Fruit fly (Drosophila melanogaster): ENCODE results near the gene Hsc70-3.

The Hsc70-3 gene

DNA sequence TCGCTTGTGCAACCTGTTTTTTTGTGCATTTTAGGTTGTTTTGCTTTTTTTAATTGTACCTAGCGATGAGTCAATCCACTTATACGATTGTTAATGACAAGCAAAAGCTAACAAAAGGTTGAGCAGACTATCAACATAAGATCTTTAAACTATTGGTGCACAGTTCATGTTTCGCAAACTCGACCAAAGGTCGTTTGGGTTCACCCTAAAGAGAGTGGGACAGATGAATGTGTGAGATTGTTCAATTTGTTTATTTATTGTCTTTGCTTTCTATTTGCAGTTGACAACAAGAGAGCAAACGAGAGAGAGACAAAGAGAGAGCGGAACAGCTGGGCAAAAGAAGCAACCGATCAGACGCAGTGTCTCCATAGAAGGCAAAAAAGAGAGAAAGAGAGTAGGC lies 16.1 kb upstream of the Hsc70-3 start (continued):
- TF ChIP-seq vvl (GFP tag; IDR thresholded peaks at IDR 0.05), result peak; percentile 33; the same call in 1 of the 2 replicates
- TF ChIP-seq pfk (GFP tag; optimal IDR thresholded peaks at IDR 0.05), result peak; percentile 77
- TF ChIP-seq bigmax (GFP tag; optimal IDR thresholded peaks at IDR 0.05), result no peak
- no peak for TF ChIP-seq CG42726 (GFP tag; IDR thresholded peaks at IDR 0.05; ENCODE audit: partially characterized antibody)
- TF ChIP-seq CG33213 (GFP tag; optimal IDR thresholded peaks at IDR 0.05), result peak; percentile 10
- no peak for TF ChIP-seq shn (GFP tag; optimal IDR thresholded peaks at IDR 0.05)
- no peak for TF ChIP-seq croc (GFP tag; conservative IDR thresholded peaks at IDR 0.05)
- peak; percentile 88 for TF ChIP-seq Med (GFP tag)
- no peak for TF ChIP-seq usp (GFP tag; optimal IDR thresholded peaks at IDR 0.05)
- TF ChIP-seq fd64A (GFP tag; optimal IDR thresholded peaks at IDR 0.05), result peak; percentile 77
- no peak for TF ChIP-seq CG13775 (GFP tag; optimal IDR thresholded peaks at IDR 0.05)
- no peak for TF ChIP-seq gfzf (GFP tag; optimal IDR thresholded peaks at IDR 0.05)
- peak; percentile 33 for TF ChIP-seq CG33557 (GFP tag; optimal IDR thresholded peaks at IDR 0.05)
- TF ChIP-seq CG8765 (GFP tag; IDR thresholded peaks at IDR 0.05), result no peak
- TF ChIP-seq da (GFP tag; optimal IDR thresholded peaks at IDR 0.05), result no peak
- no peak for TF ChIP-seq pho (GFP tag; optimal IDR thresholded peaks at IDR 0.05)
- peak; percentile 27 for TF ChIP-seq Spps (tag; optimal IDR thresholded peaks at IDR 0.05)
- no peak for TF ChIP-seq GATAe (GFP tag; conservative IDR thresholded peaks at IDR 0.05)
- no peak for TF ChIP-seq E2f2 (GFP tag; IDR thresholded peaks at IDR 0.05)
- TF ChIP-seq CG17912 (GFP tag; optimal IDR thresholded peaks at IDR 0.05), result peak; percentile 67
- no peak for TF ChIP-seq toy (GFP tag; IDR thresholded peaks at IDR 0.05)
- no peak for TF ChIP-seq p53 (GFP tag; optimal IDR thresholded peaks at IDR 0.05)
- no peak for TF ChIP-seq CG8290 (GFP tag; optimal IDR thresholded peaks at IDR 0.05)
- no peak for TF ChIP-seq CG8290 (tag; optimal IDR thresholded peaks at IDR 0.05)
- no peak for TF ChIP-seq Ssrp (tag; optimal IDR thresholded peaks at IDR 0.05)
- 0 out of 2 replicates have a peak, but pooled peaks have one; percentile 21 for TF ChIP-seq HLH3B (GFP tag; IDR thresholded peaks at IDR 0.05)
- TF ChIP-seq Pdp1 (GFP tag; optimal IDR thresholded peaks at IDR 0.05), result no peak
- TF ChIP-seq Lim3 (GFP tag; IDR thresholded peaks at IDR 0.05), result no peak
- no peak for TF ChIP-seq ken (GFP tag; IDR thresholded peaks at IDR 0.05)
- no peak for TF ChIP-seq hkb (optimal IDR thresholded peaks at IDR 0.05)
- TF ChIP-seq hkb (GFP tag; IDR thresholded peaks at IDR 0.05), result peak; percentile 51
- peak; percentile 41 for TF ChIP-seq tap (tag; optimal IDR thresholded peaks at IDR 0.05)
- TF ChIP-seq CG10654 (GFP tag; optimal IDR thresholded peaks at IDR 0.05), result peak; percentile 8
- no peak for TF ChIP-seq NC2α (GFP tag; optimal IDR thresholded peaks at IDR 0.05)
- no peak for TF ChIP-seq twi (tag; optimal IDR thresholded peaks at IDR 0.05)
- TF ChIP-seq tio (GFP tag; optimal IDR thresholded peaks at IDR 0.05), result no peak
- peak; percentile 31; the same call in 1 of the 3 replicates for TF ChIP-seq row (GFP tag; IDR thresholded peaks at IDR 0.05)
- TF ChIP-seq ewg (GFP tag; optimal IDR thresholded peaks at IDR 0.05), result peak; percentile 19
- TF ChIP-seq pnt (GFP tag; optimal IDR thresholded peaks at IDR 0.05), result no peak
- no peak for TF ChIP-seq CG15073 (GFP tag; optimal IDR thresholded peaks at IDR 0.05)
- no peak for TF ChIP-seq bab2 (GFP tag; optimal IDR thresholded peaks at IDR 0.05)
- no peak for TF ChIP-seq CG14667 (GFP tag; IDR thresholded peaks at IDR 0.05)
- no peak for TF ChIP-seq CG15514 (GFP tag; optimal IDR thresholded peaks at IDR 0.05)
- TF ChIP-seq Optix (GFP tag; IDR thresholded peaks at IDR 0.05), result no peak
- TF ChIP-seq CG2875 (GFP tag; optimal IDR thresholded peaks at IDR 0.05), result peak; percentile 61
- no peak for TF ChIP-seq eve (GFP tag; optimal IDR thresholded peaks at IDR 0.05)
- TF ChIP-seq CG43689 (GFP tag; IDR thresholded peaks at IDR 0.05), result no peak
- TF ChIP-seq Dip3 (GFP tag; optimal IDR thresholded peaks at IDR 0.05), result no peak
- no peak for TF ChIP-seq gsb-n (tag; optimal IDR thresholded peaks at IDR 0.05)
- TF ChIP-seq CG17802 (tag; optimal IDR thresholded peaks at IDR 0.05), result no peak
- no peak for TF ChIP-seq D (optimal IDR thresholded peaks at IDR 0.05)
- peak; percentile 43 for TF ChIP-seq D (GFP tag; optimal IDR thresholded peaks at IDR 0.05)
- no peak for TF ChIP-seq Blimp-1 (GFP tag; optimal IDR thresholded peaks at IDR 0.05)
